Fruit fly (Drosophila melanogaster) whole organism, embryonic: ENCODE data around the gene SPR.

Experiments used
- Abd-B ChIP-seq: fragments of 200-800 bp; sonication (Bioruptor generic); optimal IDR thresholded peaks from 2 replicates; lab custom pipeline; 2018; ENCODE audit warnings: missing biosample characterization, mild to moderate bottlenecking, missing genetic modification characterization, moderate library complexity
- Awh ChIP-seq: fragments of 200-800 bp; sonication (Bioruptor generic); IDR thresholded peaks from 2 replicates; pipeline ENCODE4, ENCODE4 v1.3.6; 2022; ENCODE audit warnings: missing biosample characterization, missing genetic modification characterization
- Bdp1 ChIP-seq: fragments of 200-800 bp; sonication (Bioruptor generic); optimal IDR thresholded peaks from 3 replicates; lab custom pipeline; 2016; ENCODE audit warnings: missing biosample characterization, missing genetic modification characterization
- Bteb2 ChIP-seq: fragments of 200-800 bp; sonication (Bioruptor generic); optimal IDR thresholded peaks from 2 replicates; lab custom pipeline; 2016; ENCODE audit warnings: missing biosample characterization, missing genetic modification characterization
- CG10321 ChIP-seq: fragments of 200-800 bp; sonication (Bioruptor generic); IDR thresholded peaks from 2 replicates; pipeline ENCODE4 v1.3.6; 2022; ENCODE audit warnings: missing biosample characterization, missing genetic modification characterization
- CG10366 ChIP-seq: fragments of 200-800 bp; sonication (Bioruptor generic); IDR thresholded peaks from 2 replicates; pipeline ENCODE4 v1.3.6; 2022; ENCODE audit warnings: missing biosample characterization, missing genetic modification characterization
- CG10654 ChIP-seq: fragments of 200-800 bp; sonication (Bioruptor generic); optimal IDR thresholded peaks from 2 replicates; lab custom pipeline; 2016; ENCODE audit warnings: missing biosample characterization, missing genetic modification characterization
- CG11696 ChIP-seq: fragments of 200-800 bp; sonication (Bioruptor generic); IDR thresholded peaks from 2 replicates; pipeline ENCODE4 v1.3.6; 2022; ENCODE audit warnings: missing biosample characterization, missing genetic modification characterization
- CG12942 ChIP-seq: fragments of 200-800 bp; sonication (Bioruptor generic); optimal IDR thresholded peaks from 3 replicates; lab custom pipeline; 2016; ENCODE audit warnings: missing biosample characterization, missing genetic modification characterization
- CG13775 ChIP-seq: fragments of 200-800 bp; sonication (Bioruptor generic); optimal IDR thresholded peaks from 3 replicates; lab custom pipeline; 2017; ENCODE audit warnings: missing biosample characterization, mild to moderate bottlenecking, missing genetic modification characterization
- CG16815 ChIP-seq: fragments of 200-800 bp; sonication (Bioruptor generic); optimal IDR thresholded peaks from 3 replicates; lab custom pipeline; 2017; ENCODE audit warnings: missing biosample characterization, mild to moderate bottlenecking, missing genetic modification characterization
- CG17612 ChIP-seq: fragments of 200-800 bp; sonication (Bioruptor generic); IDR thresholded peaks from 2 replicates; pipeline ENCODE4 v1.3.6; 2022; ENCODE audit warnings: missing biosample characterization, missing genetic modification characterization
- CG2120 ChIP-seq: fragments of 200-800 bp; sonication (Bioruptor generic); optimal IDR thresholded peaks from 3 replicates; lab custom pipeline; 2016; ENCODE audit warnings: missing biosample characterization, missing genetic modification characterization
- CG30431 ChIP-seq: fragments of 200-800 bp; sonication (Bioruptor generic); optimal IDR thresholded peaks from 2 replicates; lab custom pipeline; 2017; ENCODE audit warnings: missing biosample characterization, missing genetic modification characterization
- CG3281 ChIP-seq: fragments of 200-800 bp; sonication (Bioruptor generic); optimal IDR thresholded peaks from 3 replicates; lab custom pipeline; 2017; ENCODE audit warnings: missing biosample characterization, mild to moderate bottlenecking, missing genetic modification characterization
- CG33213 ChIP-seq: fragments of 200-800 bp; sonication (Bioruptor generic); optimal IDR thresholded peaks from 3 replicates; lab custom pipeline; 2016; ENCODE audit warnings: missing biosample characterization, missing genetic modification characterization
- CG42726 ChIP-seq: fragments of 200-800 bp; sonication (Bioruptor generic); IDR thresholded peaks from 2 replicates; pipeline ENCODE4 v1.3.6; 2022; ENCODE audit warnings: missing biosample characterization, missing genetic modification characterization; ENCODE audit not compliant: partially characterized antibody
- CG4820 ChIP-seq: fragments of 200-800 bp; sonication (Bioruptor generic); optimal IDR thresholded peaks from 3 replicates; lab custom pipeline; 2016; ENCODE audit warnings: missing biosample characterization, missing genetic modification characterization
- CG6654 ChIP-seq: fragments of 200-800 bp; sonication (Bioruptor generic); optimal IDR thresholded peaks from 2 replicates; lab custom pipeline; 2017; ENCODE audit warnings: missing biosample characterization, mild to moderate bottlenecking, missing genetic modification characterization
- CG6813 ChIP-seq: fragments of 200-800 bp; sonication (Bioruptor generic); optimal IDR thresholded peaks from 2 replicates; lab custom pipeline; 2017; ENCODE audit warnings: missing biosample characterization, missing genetic modification characterization, mild to moderate bottlenecking, moderate library complexity, missing genetic modification reagents
- CG7372 ChIP-seq: fragments of 200-800 bp; sonication (Bioruptor generic); IDR thresholded peaks from 2 replicates; pipeline ENCODE4 v1.3.6; 2022; ENCODE audit warnings: missing biosample characterization, missing genetic modification characterization
- CG7839 ChIP-seq: fragments of 200-800 bp; sonication (Bioruptor generic); optimal IDR thresholded peaks from 3 replicates; lab custom pipeline; 2018; ENCODE audit warnings: missing biosample characterization, mild to moderate bottlenecking, missing genetic modification characterization, moderate library complexity
- CG8281 ChIP-seq: fragments of 200-800 bp; sonication (Bioruptor generic); optimal IDR thresholded peaks from 2 replicates; lab custom pipeline; 2018; ENCODE audit warnings: missing biosample characterization, mild to moderate bottlenecking, missing genetic modification characterization, moderate library complexity
- CTCF ChIP-seq: fragments of 200-800 bp; sonication (Bioruptor generic); optimal IDR thresholded peaks from 2 replicates; lab custom pipeline; 2017; ENCODE audit warnings: missing biosample characterization, mild to moderate bottlenecking, missing genetic modification characterization, moderate library complexity
- Fer3 ChIP-seq: fragments of 200-800 bp; sonication (Bioruptor generic); optimal IDR thresholded peaks from 2 replicates; lab custom pipeline; 2018; ENCODE audit warnings: missing biosample characterization, mild to moderate bottlenecking, missing genetic modification characterization, moderate library complexity
- Gsc ChIP-seq: fragments of 200-800 bp; sonication (Bioruptor generic); IDR thresholded peaks from 2 replicates; pipeline ENCODE4 v1.3.6; 2022; ENCODE audit warnings: missing biosample characterization, missing genetic modification characterization
- Hr39 ChIP-seq: fragments of >200 bp; optimal IDR thresholded peaks from 2 replicates; lab custom pipeline; 2017
- NFAT ChIP-seq: fragments of 200-800 bp; sonication (Bioruptor generic); IDR thresholded peaks from 2 replicates; pipeline ENCODE4 v1.3.6; 2022; ENCODE audit warnings: missing biosample characterization, missing genetic modification characterization
- Taf1 ChIP-seq: fragments of 200-800 bp; sonication (Bioruptor generic); IDR thresholded peaks from 2 replicates; pipeline ENCODE4 v1.3.6; 2022; ENCODE audit warnings: missing biosample characterization, missing genetic modification characterization
- YL-1 ChIP-seq: fragments of 200-800 bp; sonication (Bioruptor generic); optimal IDR thresholded peaks from 3 replicates; lab custom pipeline; 2017; ENCODE audit warnings: missing biosample characterization, mild to moderate bottlenecking, missing genetic modification characterization
- caup ChIP-seq: fragments of 200-800 bp; sonication (Bioruptor generic); optimal IDR thresholded peaks from 3 replicates; lab custom pipeline; 2017; ENCODE audit warnings: missing biosample characterization, mild to moderate bottlenecking, missing genetic modification characterization, moderate library complexity; ENCODE audit not compliant: severe bottlenecking
- fd96Cb ChIP-seq: fragments of 200-800 bp; sonication (Bioruptor generic); optimal IDR thresholded peaks from 2 replicates; lab custom pipeline; 2018; ENCODE audit warnings: missing biosample characterization, mild to moderate bottlenecking, missing genetic modification characterization, moderate library complexity
- gsb ChIP-seq: fragments of 200-800 bp; sonication (Bioruptor generic); IDR thresholded peaks from 2 replicates; pipeline ENCODE4 v1.3.6; 2022; ENCODE audit warnings: missing biosample characterization, missing genetic modification characterization
- hth ChIP-seq: fragments of >200 bp; optimal IDR thresholded peaks from 2 replicates; lab custom pipeline; 2017; ENCODE audit warnings: inconsistent platforms
- jigr1 ChIP-seq: fragments of 200-800 bp; sonication (Bioruptor generic); IDR thresholded peaks from 3 replicates; pipeline ENCODE4 v1.3.6; 2022; ENCODE audit warnings: missing biosample characterization, missing genetic modification characterization
- jumu ChIP-seq: fragments of 200-800 bp; sonication (Bioruptor generic); optimal IDR thresholded peaks from 3 replicates; lab custom pipeline; 2016; ENCODE audit warnings: missing biosample characterization, missing genetic modification characterization
- lab ChIP-seq: fragments of 200-800 bp; sonication (Bioruptor generic); optimal IDR thresholded peaks from 3 replicates; lab custom pipeline; 2017; ENCODE audit warnings: missing biosample characterization, missing genetic modification characterization, mild to moderate bottlenecking, moderate library complexity, missing genetic modification reagents
- lbe ChIP-seq: fragments of 200-800 bp; sonication (Bioruptor generic); optimal IDR thresholded peaks from 2 replicates; lab custom pipeline; 2016; ENCODE audit warnings: missing biosample characterization, mild to moderate bottlenecking, missing genetic modification characterization
- lov ChIP-seq, 2 experiments: fragments of 200-800 bp in 1 of 2; fragments of >200 bp in 1 of 2; sonication (Bioruptor generic) in 1 of 2; IDR thresholded peaks in 1 of 2; optimal IDR thresholded peaks in 1 of 2; 2 replicates in 1 of 2; 3 replicates in 1 of 2; pipeline versions ENCODE4 v1.3.6 to Lab custom; 2017 to 2022; ENCODE audit warnings: missing biosample characterization in 1 of 2, missing genetic modification characterization in 1 of 2
- peb ChIP-seq: fragments of 200-800 bp; sonication (Bioruptor generic); IDR thresholded peaks from 2 replicates; pipeline ENCODE4 v1.3.6; 2022; ENCODE audit warnings: missing biosample characterization, missing genetic modification characterization
- pzg ChIP-seq: fragments of 200-800 bp; sonication (Bioruptor generic); optimal IDR thresholded peaks from 3 replicates; lab custom pipeline; 2018; ENCODE audit warnings: missing biosample characterization, mild to moderate bottlenecking, missing genetic modification characterization, moderate library complexity
- rib ChIP-seq: fragments of 200-800 bp; sonication (Bioruptor generic); IDR thresholded peaks from 2 replicates; pipeline ENCODE4 v1.3.6; 2022; ENCODE audit warnings: missing biosample characterization, missing genetic modification characterization
- sens-2 ChIP-seq: fragments of 200-800 bp; sonication (Bioruptor generic); IDR thresholded peaks from 2 replicates; pipeline ENCODE4 v1.3.6; 2022; ENCODE audit warnings: missing biosample characterization, missing genetic modification characterization
- slou ChIP-seq: fragments of 200-800 bp; sonication (Bioruptor generic); optimal IDR thresholded peaks from 3 replicates; lab custom pipeline; 2016; ENCODE audit warnings: missing biosample characterization, missing genetic modification characterization
- so ChIP-seq: fragments of 200-800 bp; sonication (Bioruptor generic); IDR thresholded peaks from 3 replicates; pipeline ENCODE4 v1.3.6; 2022; ENCODE audit warnings: missing biosample characterization, missing genetic modification characterization
- sqz ChIP-seq: fragments of 200-800 bp; sonication (Bioruptor generic); optimal IDR thresholded peaks from 3 replicates; lab custom pipeline; 2018; ENCODE audit warnings: missing biosample characterization, mild to moderate bottlenecking, missing genetic modification characterization
- sug ChIP-seq: fragments of 200-800 bp; optimal IDR thresholded peaks from 2 replicates; lab custom pipeline; 2019; ENCODE audit warnings: missing biosample characterization, mild to moderate bottlenecking, missing genetic modification characterization, moderate library complexity
- ttk ChIP-seq: fragments of 200-800 bp; sonication (Bioruptor generic); IDR thresholded peaks from 2 replicates; pipeline ENCODE4 v2.1.2; 2022; ENCODE audit warnings: missing biosample characterization, missing genetic modification characterization
- twi ChIP-seq: fragments of 200-800 bp; optimal IDR thresholded peaks from 2 replicates; lab custom pipeline; 2019; ENCODE audit warnings: missing biosample characterization, mild to moderate bottlenecking, missing genetic modification characterization, moderate library complexity
- wek ChIP-seq: fragments of 200-800 bp; sonication (Bioruptor generic); optimal IDR thresholded peaks from 3 replicates; lab custom pipeline; 2018; ENCODE audit warnings: missing biosample characterization, mild to moderate bottlenecking, missing genetic modification characterization, moderate library complexity

Gene SPR

DNA sequence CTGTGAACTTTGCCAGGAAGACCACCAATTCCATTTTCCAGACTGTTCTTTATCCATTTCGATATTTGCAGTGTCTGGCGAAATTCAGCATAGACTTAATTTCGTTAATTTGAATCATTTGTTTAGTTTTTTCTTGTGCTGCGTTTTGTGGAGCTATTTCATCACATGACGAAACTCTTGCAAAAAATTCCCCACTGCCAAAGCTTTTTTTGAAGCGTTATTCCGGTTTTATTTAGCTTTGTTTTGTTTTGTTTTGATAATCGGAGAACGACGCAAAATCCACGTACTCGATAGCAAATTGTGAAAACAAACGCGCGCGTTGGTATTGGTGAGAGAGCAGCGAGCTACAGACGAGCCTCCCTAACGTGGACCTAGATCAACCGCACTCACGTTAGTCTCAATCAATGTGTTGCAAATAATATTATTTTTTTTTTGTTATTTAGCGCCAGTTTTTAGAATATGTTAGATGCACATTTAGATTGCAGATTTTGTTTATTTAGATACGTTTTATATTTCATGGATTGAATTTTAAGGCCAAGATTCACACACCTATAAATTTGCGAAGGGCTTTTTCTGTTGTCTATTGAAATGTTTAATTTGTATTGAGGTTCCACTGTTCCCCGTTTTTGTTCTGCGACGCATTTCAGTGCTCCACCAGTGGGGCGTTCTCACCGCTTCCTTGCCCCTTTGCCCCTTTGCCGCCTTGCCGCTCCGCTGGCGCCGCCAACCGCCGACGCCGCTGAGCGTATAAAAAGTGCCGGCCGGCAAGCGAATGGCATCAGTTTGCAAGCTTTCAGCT is 16.5 kb upstream of the SPR start (continued):
- TF ChIP-seq gsb (GFP tag; lab: Robert Waterston, UW) (peak; percentile 87), YL-1 (GFP tag; lab: Kevin White, UChicago) (peak; percentile 36), CG6654 (GFP tag; lab: Kevin White, UChicago) (peak; percentile 5), lbe (peak; percentile 83), fd96Cb (tag; lab: Kevin White, UChicago) (peak; percentile 61), Gsc (peak; percentile 44; the same call in 1 of the 2 replicates), jigr1 (peak; percentile 54; the same call in 2 of the 3 replicates), Awh (GFP tag; lab: Robert Waterston, UW) (no peak; the same call in 1 of the 2 replicates), CG10321 (GFP tag; lab: Robert Waterston, UW) (peak; percentile 29; the same call in 1 of the 2 replicates), rib (GFP tag; lab: Robert Waterston, UW) (peak; percentile 65; the same call in 1 of the 2 replicates), CG16815 (GFP tag; lab: Kevin White, UChicago) (peak; percentile 63), CG12942 (GFP tag; lab: Kevin White, UChicago) (peak; percentile 66), CG2120 (GFP tag; lab: Kevin White, UChicago) (peak; percentile 93), CG13775 (peak; percentile 76), Bteb2 (GFP tag; lab: Kevin White, UChicago) (peak; percentile 68), twi (tag; lab: Kevin White, UChicago) (no peak), wek (GFP tag; lab: Kevin White, UChicago) (no peak), NFAT (GFP tag; lab: Robert Waterston, UW) (peak; percentile 81), ttk (GFP tag; lab: Robert Waterston, UW) (peak; percentile 66), sug (tag; lab: Kevin White, UChicago) (peak; percentile 85), CTCF (GFP tag; lab: Kevin White, UChicago) (no peak), CG10366 (GFP tag; lab: Robert Waterston, UW) (no peak; the same call in none of the 2 replicates), CG7372 (GFP tag; lab: Robert Waterston, UW) (peak; percentile 87), Taf1 (peak; percentile 59), Hr39 (lab: Kevin White, UChicago) (no peak), sqz (peak; percentile 44), jumu (GFP tag; lab: Kevin White, UChicago) (peak; percentile 63), sens-2 (GFP tag; lab: Robert Waterston, UW) (no peak), so (GFP tag; lab: Robert Waterston, UW) (peak; percentile 79; the same call in 2 of the 3 replicates), CG4820 (peak; percentile 67), CG6813 (peak; percentile 58), CG42726 (GFP tag; lab: Robert Waterston, UW) (no peak), CG10654 (GFP tag; lab: Kevin White, UChicago) (peak; percentile 35), CG3281 (GFP tag; lab: Kevin White, UChicago) (peak; percentile 89), lab (GFP tag; lab: Kevin White, UChicago) (peak; percentile 90), CG8281 (tag; lab: Kevin White, UChicago) (peak; percentile 33), slou (peak; percentile 67), hth (no peak), CG7839 (tag; lab: Kevin White, UChicago) (peak; percentile 88), lov (optimal IDR thresholded peaks at IDR 0.05; lab: Kevin White, UChicago) (no peak), lov (GFP tag; IDR thresholded peaks at IDR 0.05; lab: Robert Waterston, UW) (no peak; the same call in 2 of the 3 replicates), Abd-B (GFP tag; lab: Kevin White, UChicago) (peak; percentile 72), CG30431 (GFP tag; lab: Kevin White, UChicago) (peak; percentile 54), Fer3 (tag; lab: Kevin White, UChicago) (peak; percentile 83), Bdp1 (GFP tag; lab: Kevin White, UChicago) (no peak), CG33213 (GFP tag; lab: Kevin White, UChicago) (peak; percentile 39), pzg (GFP tag; lab: Kevin White, UChicago) (no peak), caup (GFP tag; lab: Kevin White, UChicago) (peak; percentile 83), CG11696 (GFP tag; lab: Robert Waterston, UW) (peak; percentile 45; the same call in 1 of the 2 replicates), peb (GFP tag; lab: Robert Waterston, UW) (peak; percentile 62), CG17612 (GFP tag; lab: Robert Waterston, UW) (no peak; the same call in 1 of the 2 replicates)
